Fruit fly (Drosophila melanogaster): ENCODE data around the gene deltaCOP.

dm6 chrX:1822281-1822680, 39.3 kb downstream of the deltaCOP start, which contains the start of gene CG14811:
- TF ChIP-seq dmrt93B (GFP tag; optimal IDR thresholded peaks at IDR 0.05) (no peak), brk (GFP tag; optimal IDR thresholded peaks at IDR 0.05) (no peak), Abd-B (GFP tag; optimal IDR thresholded peaks at IDR 0.05) (no peak), sv (GFP tag; optimal IDR thresholded peaks at IDR 0.05) (no peak), lola (GFP tag; optimal IDR thresholded peaks at IDR 0.05) (no peak), Jra (GFP tag; optimal IDR thresholded peaks at IDR 0.05) (no peak), Dfd (GFP tag; optimal IDR thresholded peaks at IDR 0.05) (no peak), jim (GFP tag; optimal IDR thresholded peaks at IDR 0.05) (no peak), Sp1 (GFP tag; optimal IDR thresholded peaks at IDR 0.05) (no peak)

All from whole organism, wandering third instar larva.